Worm (Caenorhabditis elegans): ENCODE data around the gene gap-2.

gap-2 gene

ce11 chrX:9547264-9547751 is 75.0 kb downstream of the gap-2 start:
- TF ChIP-seq fos-1 (tag; optimal IDR thresholded peaks at IDR 0.05) (no peak), nhr-43 (tag; optimal IDR thresholded peaks at IDR 0.05; ENCODE audit: poor library complexity, severe bottlenecking) (peak; percentile 82), lin-39 (tag; optimal IDR thresholded peaks at IDR 0.05) (peak; percentile 8), pha-4 (tag; optimal IDR thresholded peaks at IDR 0.05) (peak; percentile 48), R02D3.7 (tag; optimal IDR thresholded peaks at IDR 0.05) (peak; percentile 15), nhr-25 (tag; optimal IDR thresholded peaks at IDR 0.05) (peak; percentile 94), elt-2 (tag; optimal IDR thresholded peaks at IDR 0.05) (peak; percentile 65), skn-1 (tag; optimal IDR thresholded peaks at IDR 0.05) (peak; percentile 13), nfya-1 (tag; optimal IDR thresholded peaks at IDR 0.05; ENCODE audit: insufficient read depth) (peak; percentile 60), pqm-1 (tag; optimal IDR thresholded peaks at IDR 0.05) (peak; percentile 81), ceh-82 (tag; optimal IDR thresholded peaks at IDR 0.05) (no peak), nhr-23 (tag; optimal IDR thresholded peaks at IDR 0.05) (peak; percentile 80), ceh-28 (tag; optimal IDR thresholded peaks at IDR 0.05) (peak; percentile 38), eor-1 (tag; optimal IDR thresholded peaks at IDR 0.05) (no peak), elt-3 (tag; optimal IDR thresholded peaks at IDR 0.05) (peak; percentile 18 to 71 (median 58)), unc-62 (GFP tag; optimal IDR thresholded peaks at IDR 0.05) (peak; percentile 97), mml-1 (tag; optimal IDR thresholded peaks at IDR 0.05) (no peak), fkh-2 (tag; optimal IDR thresholded peaks at IDR 0.05) (no peak), nhr-28 (tag; optimal IDR thresholded peaks at IDR 0.05) (no peak)

- no peak for TF ChIP-seq fkh-2 (tag; optimal IDR thresholded peaks at IDR 0.05)
- peak; percentile 24 for TF ChIP-seq nhr-23 (tag; optimal IDR thresholded peaks at IDR 0.05)
- no peak for TF ChIP-seq unc-39 (tag; optimal IDR thresholded peaks at IDR 0.05)
- no peak for TF ChIP-seq mml-1 (tag; optimal IDR thresholded peaks at IDR 0.05)
- TF ChIP-seq lin-39 (tag; optimal IDR thresholded peaks at IDR 0.05): no peak
- no peak for TF ChIP-seq R02D3.7 (tag; optimal IDR thresholded peaks at IDR 0.05)
- no peak for TF ChIP-seq hmg-11 (tag; optimal IDR thresholded peaks at IDR 0.05)
- no peak for TF ChIP-seq nhr-12 (tag; optimal IDR thresholded peaks at IDR 0.05)
- TF ChIP-seq nhr-25 (tag; optimal IDR thresholded peaks at IDR 0.05): peak; percentile 84
- TF ChIP-seq nhr-43 (tag; optimal IDR thresholded peaks at IDR 0.05; ENCODE audit: poor library complexity, severe bottlenecking): no peak
- no peak for TF ChIP-seq fkh-10 (GFP tag; optimal IDR thresholded peaks at IDR 0.05)
- no peak for TF ChIP-seq ceh-82 (tag; optimal IDR thresholded peaks at IDR 0.05)
- TF ChIP-seq eor-1 (tag; optimal IDR thresholded peaks at IDR 0.05): no peak
- TF ChIP-seq snpc-4 (tag; optimal IDR thresholded peaks at IDR 0.05): no peak
- no peak for TF ChIP-seq nhr-76 (tag; optimal IDR thresholded peaks at IDR 0.05)
- TF ChIP-seq nhr-67 (tag; optimal IDR thresholded peaks at IDR 0.05): no peak
- no peak for TF ChIP-seq fos-1 (tag; optimal IDR thresholded peaks at IDR 0.05)
- TF ChIP-seq pha-4 (tag; optimal IDR thresholded peaks at IDR 0.05): peak; percentile 71
- TF ChIP-seq daf-12 (tag; optimal IDR thresholded peaks at IDR 0.05): no peak
- no peak for TF ChIP-seq ceh-9 (tag; optimal IDR thresholded peaks at IDR 0.05)
Observed at ce11 chrX:9548011-9548795, 75.9 kb downstream of the gap-2 start.

DNA sequence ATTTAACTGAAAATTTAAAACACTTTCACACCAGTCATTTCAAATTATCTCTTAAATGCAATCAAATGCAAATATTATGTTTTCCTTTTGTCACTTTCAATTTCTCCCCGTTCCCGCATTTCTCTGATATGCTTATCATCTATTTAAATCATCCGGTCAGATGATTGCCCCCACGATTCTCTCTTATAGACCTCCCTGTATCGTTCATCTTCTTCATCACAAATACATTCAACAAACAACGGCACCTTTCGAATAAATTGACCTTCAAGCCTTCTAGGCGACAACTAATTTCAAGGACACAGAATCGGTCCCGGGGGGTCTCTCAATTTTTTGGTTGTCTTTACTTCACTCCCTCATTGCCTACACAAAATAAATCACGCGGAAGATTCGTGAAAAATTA is 76.6 kb downstream of the gap-2 start:
- TF ChIP-seq nhr-67 (tag; optimal IDR thresholded peaks at IDR 0.05): no peak
- TF ChIP-seq jun-1 (tag; optimal IDR thresholded peaks at IDR 0.05): peak; percentile 40
- no peak for TF ChIP-seq nhr-28 (tag; optimal IDR thresholded peaks at IDR 0.05)
- TF ChIP-seq daf-12 (tag; optimal IDR thresholded peaks at IDR 0.05): no peak
- peak; percentile 22 for TF ChIP-seq lin-39 (tag; optimal IDR thresholded peaks at IDR 0.05)
- peak; percentile 40 for TF ChIP-seq elt-2 (tag; optimal IDR thresholded peaks at IDR 0.05)
- no peak for TF ChIP-seq hmg-11 (tag; optimal IDR thresholded peaks at IDR 0.05)
- no peak for TF ChIP-seq R02D3.7 (tag; optimal IDR thresholded peaks at IDR 0.05)
- TF ChIP-seq eor-1 (tag; optimal IDR thresholded peaks at IDR 0.05): no peak
- no peak for TF ChIP-seq ceh-28 (tag; optimal IDR thresholded peaks at IDR 0.05)
- no peak for TF ChIP-seq unc-39 (tag; optimal IDR thresholded peaks at IDR 0.05)
- TF ChIP-seq nhr-77 (tag; optimal IDR thresholded peaks at IDR 0.05): no peak
- no peak for TF ChIP-seq lin-15B (tag; optimal IDR thresholded peaks at IDR 0.05)
- TF ChIP-seq nhr-25 (tag; optimal IDR thresholded peaks at IDR 0.05): peak; percentile 95
- no peak for TF ChIP-seq egl-5 (tag; optimal IDR thresholded peaks at IDR 0.05)
- TF ChIP-seq ztf-11 (tag; optimal IDR thresholded peaks at IDR 0.05): no peak
- TF ChIP-seq zag-1 (tag; optimal IDR thresholded peaks at IDR 0.05): no peak
- no peak for TF ChIP-seq ama-1 (optimal IDR thresholded peaks at IDR 0.05)
- TF ChIP-seq nhr-11 (tag; optimal IDR thresholded peaks at IDR 0.05): no peak
- TF ChIP-seq ceh-16 (tag; optimal IDR thresholded peaks at IDR 0.05): peak; percentile 20
- no peak for TF ChIP-seq elt-3 (tag; optimal IDR thresholded peaks at IDR 0.05)
- no peak for TF ChIP-seq egl-27 (tag; optimal IDR thresholded peaks at IDR 0.05)
- no peak for TF ChIP-seq fkh-2 (tag; optimal IDR thresholded peaks at IDR 0.05)
- TF ChIP-seq nhr-43 (tag; optimal IDR thresholded peaks at IDR 0.05; ENCODE audit: poor library complexity, severe bottlenecking): peak; percentile 67
- peak; percentile 93 for TF ChIP-seq elt-1 (tag; optimal IDR thresholded peaks at IDR 0.05)
- TF ChIP-seq nhr-23 (tag; optimal IDR thresholded peaks at IDR 0.05): peak; percentile 68
- TF ChIP-seq nhr-76 (tag; optimal IDR thresholded peaks at IDR 0.05): no peak
- no peak for TF ChIP-seq skn-1 (tag; optimal IDR thresholded peaks at IDR 0.05)
- TF ChIP-seq nfya-1 (tag; optimal IDR thresholded peaks at IDR 0.05; ENCODE audit: insufficient read depth): peak; percentile 25
- TF ChIP-seq nhr-12 (tag; optimal IDR thresholded peaks at IDR 0.05): no peak
- no peak for TF ChIP-seq ceh-9 (tag; optimal IDR thresholded peaks at IDR 0.05)
- no peak for TF ChIP-seq ZK546.5 (tag; optimal IDR thresholded peaks at IDR 0.05)
